Worm (Caenorhabditis elegans): ENCODE data around the gene nspe-3.
"Not testable (repeated sequence)": the region's sequence is repeated elsewhere in the genome, so short reads cannot be mapped to it uniquely, and the experiment has no call there.

The nspe-3 gene

DNA sequence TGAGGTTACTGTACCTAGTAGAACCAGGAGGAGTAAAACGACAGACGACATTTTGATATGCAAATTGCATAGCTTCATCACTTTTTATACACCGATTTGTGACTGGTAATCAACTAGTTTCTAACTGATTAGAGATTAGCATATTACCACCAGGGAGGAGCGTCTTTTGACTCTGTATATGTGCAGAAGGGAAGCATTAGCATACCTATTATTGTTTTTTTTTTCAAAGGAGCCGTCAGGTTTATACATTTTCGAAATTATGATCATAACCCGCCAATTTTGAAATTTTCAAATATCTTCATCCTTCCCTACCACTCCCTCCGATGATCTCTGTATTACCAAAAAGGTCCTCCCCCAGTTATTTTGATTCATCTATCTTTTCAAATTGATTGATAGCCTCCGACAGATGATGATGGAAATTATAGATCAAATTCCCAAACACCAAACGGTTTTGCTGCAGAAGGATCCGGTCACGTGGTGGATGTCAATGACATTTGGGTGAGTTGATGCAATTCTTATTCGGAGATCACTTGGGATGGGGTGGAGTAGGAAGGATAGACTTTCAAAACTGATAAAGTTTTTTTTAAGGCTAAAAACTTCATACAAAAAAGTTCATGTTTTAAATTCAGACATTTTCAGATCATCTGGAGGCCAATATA lies 4.4 kb downstream of the nspe-3 start, which contains the start of gene nspe-8:
TSS of gene nspe-8 (minus strand) at position 51 of the 659 bp plus-strand sequence.
- TF ChIP-seq unc-62 (GFP tag; optimal IDR thresholded peaks at IDR 0.05), result no peak

ce11 chrII:12622843-12623242 lies 5.2 kb downstream of the nspe-3 start:
- no peak for TF ChIP-seq unc-62 (GFP tag; optimal IDR thresholded peaks at IDR 0.05)

DNA sequence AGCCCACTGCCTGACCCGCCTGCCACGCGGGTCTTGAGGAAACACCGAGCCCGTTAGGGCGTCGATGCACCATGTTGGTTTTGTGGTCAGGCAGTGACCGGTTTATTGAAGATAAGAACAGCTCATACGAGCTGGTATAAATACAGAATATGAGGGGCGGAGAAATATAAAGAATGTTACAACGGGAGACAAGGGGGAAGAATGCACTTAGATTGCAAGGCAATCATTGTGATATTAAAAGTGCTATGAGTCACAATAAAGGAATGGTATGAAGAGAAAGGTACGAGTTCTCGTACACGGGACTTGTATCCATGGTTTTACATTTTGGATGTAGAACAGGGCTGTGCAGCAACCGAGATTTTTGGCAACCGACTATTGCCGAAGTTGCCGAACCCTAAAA lies 6.7 kb downstream of the nspe-3 start, which contains the start of gene Y38E10A.14:
TSS of gene Y38E10A.14 (minus strand) at position 101 of the 400 bp plus-strand sequence.
- not testable (repeated sequence) for TF ChIP-seq unc-62 (GFP tag; optimal IDR thresholded peaks at IDR 0.05)

ce11 chrII:12625673-12626072 lies 8.0 kb downstream of the nspe-3 start:
- TF ChIP-seq unc-62 (GFP tag; optimal IDR thresholded peaks at IDR 0.05), result no peak

DNA sequence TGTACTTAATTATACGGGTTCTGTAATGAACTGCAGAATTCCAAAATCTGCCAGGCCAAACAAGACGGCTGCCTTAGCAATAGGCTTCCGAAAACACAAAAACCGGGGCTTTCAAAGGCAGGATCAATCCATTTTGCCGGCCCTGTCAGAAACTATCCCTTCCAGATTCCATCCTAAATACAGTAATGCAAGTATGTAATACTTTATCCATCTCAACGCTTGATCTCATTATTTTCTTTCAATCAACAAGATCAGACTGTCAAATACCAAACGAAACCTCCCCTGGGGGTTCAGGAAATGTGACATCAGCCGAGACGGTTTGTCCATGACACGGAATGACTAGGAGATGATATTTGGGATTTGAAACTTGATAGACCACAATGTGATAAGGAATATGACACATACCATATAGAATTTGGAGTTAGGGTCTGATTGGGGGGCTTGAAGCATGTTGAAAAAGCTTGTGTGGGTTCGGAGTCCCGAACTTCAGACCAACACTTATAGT lies 8.5 kb downstream of the nspe-3 start:
- no peak for TF ChIP-seq unc-62 (GFP tag; optimal IDR thresholded peaks at IDR 0.05)

DNA sequence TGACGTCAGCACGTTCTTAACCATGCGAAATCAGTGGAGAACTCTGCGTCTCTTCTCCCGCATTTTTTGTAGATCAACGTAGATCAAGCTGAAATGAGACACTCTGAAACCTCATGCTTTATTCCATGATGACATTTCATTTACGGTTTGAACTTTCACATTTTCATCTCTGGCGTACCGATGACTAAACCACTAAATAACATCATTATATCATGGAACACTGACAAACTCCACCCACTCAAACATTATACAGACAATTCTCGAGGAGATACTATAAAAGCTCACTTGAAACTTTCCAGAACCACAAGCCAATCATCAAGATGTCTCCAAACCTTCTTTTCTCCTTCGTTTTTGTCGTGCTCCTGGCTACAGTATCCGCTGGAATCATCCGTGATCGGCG lies 9.2 kb downstream of the nspe-3 start, which contains the start of gene nspe-7:
TSS of gene nspe-7 (plus strand) at position 301 of the 400 bp plus-strand sequence.
- no peak for TF ChIP-seq unc-62 (GFP tag; optimal IDR thresholded peaks at IDR 0.05)

- no peak for TF ChIP-seq unc-62 (GFP tag; optimal IDR thresholded peaks at IDR 0.05)
Observed at ce11 chrII:12628566-12628965, 10.9 kb downstream of the nspe-3 start, which contains the start of gene nspe-5. Gene nspe-5 (plus strand): TSS chrII:12628866.

- TF ChIP-seq unc-62 (GFP tag; optimal IDR thresholded peaks at IDR 0.05), result no peak
Observed at ce11 chrII:12629387-12629786, 11.7 kb downstream of the nspe-3 start, which contains the start of gene Y38E10A.28. Gene Y38E10A.28 (plus strand): TSS chrII:12629687.

- no peak for TF ChIP-seq unc-62 (GFP tag; optimal IDR thresholded peaks at IDR 0.05)
Observed at ce11 chrII:12630888-12631287, 13.2 kb downstream of the nspe-3 start, which contains the start of gene Y38E10A.34. Gene Y38E10A.34 (plus strand): TSS chrII:12631188.

DNA sequence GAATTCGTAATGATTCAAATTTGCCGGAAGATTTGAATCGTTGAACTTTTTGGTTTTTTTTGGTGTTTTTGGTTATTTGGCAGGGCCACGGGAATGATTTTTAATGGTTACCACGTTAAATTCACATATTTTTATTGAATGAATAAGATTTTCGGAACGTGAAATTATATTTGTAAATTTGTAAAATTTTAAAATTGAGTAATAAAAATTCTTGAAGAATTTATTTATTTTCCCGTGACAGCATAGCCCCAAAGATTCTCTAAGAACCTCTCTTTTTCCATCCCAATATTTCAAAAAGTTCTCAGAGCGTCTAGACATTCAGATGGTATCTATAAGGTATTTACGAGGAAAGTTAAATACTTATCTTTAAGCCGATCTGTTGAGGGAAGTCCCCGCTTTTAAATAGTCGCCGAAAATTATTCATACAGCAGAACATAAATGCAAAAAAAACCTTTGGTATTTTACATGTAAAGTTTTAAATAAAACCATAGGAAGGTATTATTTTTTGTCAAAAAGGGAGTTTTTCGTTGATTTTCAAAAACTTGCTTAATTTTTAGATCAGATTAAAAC lies 17.1 kb downstream of the nspe-3 start, which contains the start of gene Y38E10A.17:
TSS of gene Y38E10A.17 (minus strand) at position 51 of the 570 bp plus-strand sequence.
- no peak for TF ChIP-seq unc-62 (GFP tag; optimal IDR thresholded peaks at IDR 0.05)

ce11 chrII:12636602-12637001 lies 18.9 kb downstream of the nspe-3 start, which contains the start of gene nhr-234:
Gene nhr-234 (plus strand): TSS chrII:12636678.
- no peak for TF ChIP-seq unc-62 (GFP tag; optimal IDR thresholded peaks at IDR 0.05)

- TF ChIP-seq unc-62 (GFP tag; optimal IDR thresholded peaks at IDR 0.05), result no peak
Observed at ce11 chrII:12640370-12640769, 22.7 kb downstream of the nspe-3 start, which contains the start of gene nhr-235. Gene nhr-235 (plus strand): TSS chrII:12640670.

DNA sequence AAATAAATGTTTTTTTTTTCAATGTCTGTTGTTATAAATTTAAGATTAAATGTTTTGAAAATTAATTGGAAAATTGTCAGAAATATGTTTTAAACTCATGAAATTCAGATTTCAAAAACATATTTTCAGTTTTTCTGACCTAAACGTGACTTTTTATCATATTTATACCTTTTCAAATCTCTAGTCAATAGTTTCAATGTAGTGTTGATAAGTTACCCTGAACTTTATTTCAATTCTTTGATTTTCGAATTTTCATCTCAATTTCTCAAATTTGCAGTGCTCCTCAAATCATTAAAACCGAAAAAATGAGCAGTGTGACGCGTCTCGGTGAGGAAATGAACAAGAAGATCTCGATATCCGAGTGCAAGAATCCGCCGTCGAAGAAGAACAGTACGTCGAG lies 36.8 kb downstream of the nspe-3 start, which contains the start of gene rgs-4:
TSS of gene rgs-4 (plus strand) at position 301 of the 400 bp plus-strand sequence.
- TF ChIP-seq unc-62 (GFP tag; optimal IDR thresholded peaks at IDR 0.05), result no peak

DNA sequence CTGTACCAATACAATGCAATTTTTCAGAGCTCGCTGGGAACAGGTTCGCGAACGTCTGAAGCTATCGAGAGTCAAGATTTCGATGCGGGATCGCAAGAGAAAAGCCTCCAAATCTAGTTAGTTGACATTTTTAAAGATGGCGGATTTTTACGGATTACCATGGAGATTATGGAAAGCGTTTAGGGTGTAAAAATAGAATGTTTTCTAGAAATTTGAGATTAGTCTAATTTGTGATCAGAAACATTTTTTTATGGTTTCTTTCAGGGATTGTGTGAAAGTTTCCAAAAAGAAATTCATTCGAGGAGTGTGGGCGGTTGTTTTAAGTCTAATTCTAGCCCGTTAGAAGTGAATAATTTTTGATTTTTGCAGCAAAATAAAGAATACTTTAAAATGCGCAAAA lies 38.1 kb downstream of the nspe-3 start:
- TF ChIP-seq unc-62 (GFP tag; optimal IDR thresholded peaks at IDR 0.05), result no peak

DNA sequence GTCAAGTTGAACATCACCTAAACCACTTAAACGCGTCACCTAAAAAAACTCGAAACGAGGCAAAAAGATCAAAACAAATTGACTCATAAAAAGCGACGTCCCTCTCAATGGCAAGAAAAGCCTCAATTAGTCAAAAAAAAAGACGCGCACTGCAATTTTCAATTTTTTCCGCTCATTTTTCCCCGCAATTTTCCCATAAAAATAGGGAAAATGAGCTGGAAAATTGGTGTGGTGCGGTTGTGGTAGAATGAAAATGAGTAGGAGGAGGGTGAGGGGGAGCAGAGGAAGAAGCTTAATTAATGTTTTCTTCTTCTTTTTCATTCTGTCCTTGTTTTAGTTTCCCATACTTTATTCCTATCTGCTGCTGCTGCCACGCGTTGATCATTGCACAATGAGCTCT lies 39.9 kb downstream of the nspe-3 start:
- TF ChIP-seq unc-62 (GFP tag; optimal IDR thresholded peaks at IDR 0.05), result no peak

DNA sequence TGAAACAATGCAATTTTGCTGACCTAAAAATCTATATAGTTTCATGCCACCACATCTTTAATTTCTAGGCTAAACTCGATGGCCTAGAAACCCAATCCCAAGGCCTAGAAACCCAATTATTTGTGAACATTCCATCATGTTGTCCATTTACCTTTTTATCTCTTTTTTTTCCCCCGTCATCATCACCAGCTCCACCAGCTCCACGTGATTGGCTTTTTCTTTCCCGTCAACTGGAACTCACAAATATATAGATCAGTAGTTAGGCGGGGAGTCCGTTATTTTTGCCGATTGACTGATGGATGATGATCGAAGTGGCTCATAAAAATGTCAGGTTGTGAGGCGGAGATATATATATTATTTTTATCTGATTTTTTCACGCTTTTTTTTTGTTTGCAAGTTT lies 40.7 kb downstream of the nspe-3 start:
- no peak for TF ChIP-seq unc-62 (GFP tag; optimal IDR thresholded peaks at IDR 0.05)
